Fruit fly (Drosophila melanogaster): Measurements from ENCODE around the gene nau.
A peak's percentile ranks its signal among the peaks of the same experiment; 100 is the strongest.

nau gene

dm6 chr3R:23728086-23728485 is 9.9 kb upstream of the nau start (continued):
- TF ChIP-seq dsx (GFP tag; optimal IDR thresholded peaks at IDR 0.05; ENCODE audit: poor library complexity, severe bottlenecking) (peak; percentile 46), Ets21C (GFP tag; optimal IDR thresholded peaks at IDR 0.05) (no peak), acj6 (GFP tag; optimal IDR thresholded peaks at IDR 0.05) (no peak), Gug (GFP tag; IDR thresholded peaks at IDR 0.05) (no peak), CG8632 (GFP tag; optimal IDR thresholded peaks at IDR 0.05) (no peak), CG8319 (GFP tag; optimal IDR thresholded peaks at IDR 0.05) (no peak), esn (GFP tag; optimal IDR thresholded peaks at IDR 0.05) (no peak), CG6276 (GFP tag; optimal IDR thresholded peaks at IDR 0.05) (peak; percentile 49), Hr39 (GFP tag; optimal IDR thresholded peaks at IDR 0.05) (no peak), cyc (GFP tag; optimal IDR thresholded peaks at IDR 0.05) (no peak), spab (GFP tag; optimal IDR thresholded peaks at IDR 0.05) (peak; percentile 6), dac (GFP tag; optimal IDR thresholded peaks at IDR 0.05) (no peak), CG3032 (tag; optimal IDR thresholded peaks at IDR 0.05) (peak; percentile 27), Blimp-1 (GFP tag; optimal IDR thresholded peaks at IDR 0.05) (no peak), Met (GFP tag; optimal IDR thresholded peaks at IDR 0.05) (no peak), fd85E (GFP tag; optimal IDR thresholded peaks at IDR 0.05) (no peak), CG32006 (GFP tag; optimal IDR thresholded peaks at IDR 0.05) (peak; percentile 21), CG6854 (GFP tag; optimal IDR thresholded peaks at IDR 0.05) (no peak), fd59A (GFP tag; optimal IDR thresholded peaks at IDR 0.05) (no peak), CG3919 (GFP tag; optimal IDR thresholded peaks at IDR 0.05) (no peak), Sox102F (GFP tag; optimal IDR thresholded peaks at IDR 0.05) (no peak), Lpt (GFP tag; optimal IDR thresholded peaks at IDR 0.05) (peak; percentile 10), CG6808 (GFP tag; optimal IDR thresholded peaks at IDR 0.05) (peak; percentile 65), CG11902 (GFP tag; optimal IDR thresholded peaks at IDR 0.05) (no peak), achi (GFP tag; optimal IDR thresholded peaks at IDR 0.05) (peak; percentile 10), Smox (GFP tag; optimal IDR thresholded peaks at IDR 0.05) (no peak), CG4318 (GFP tag; optimal IDR thresholded peaks at IDR 0.05) (no peak), topi (GFP tag; optimal IDR thresholded peaks at IDR 0.05) (no peak), CG16779 (tag; optimal IDR thresholded peaks at IDR 0.05) (peak; percentile 66), eg (GFP tag; IDR thresholded peaks at IDR 0.05) (peak; percentile 78), net (GFP tag; optimal IDR thresholded peaks at IDR 0.05) (peak; percentile 33), CG34406 (GFP tag; optimal IDR thresholded peaks at IDR 0.05) (no peak), OdsH (GFP tag; optimal IDR thresholded peaks at IDR 0.05) (no peak), vri (GFP tag; optimal IDR thresholded peaks at IDR 0.05) (no peak), CG9139 (GFP tag; optimal IDR thresholded peaks at IDR 0.05) (peak; percentile 61), CG31627 (GFP tag; optimal IDR thresholded peaks at IDR 0.05) (no peak), Eip75B (GFP tag; optimal IDR thresholded peaks at IDR 0.05) (peak; percentile 16), CG8119 (GFP tag; IDR thresholded peaks at IDR 0.05) (peak; percentile 74; the same call in 2 of the 3 replicates), salr (GFP tag; optimal IDR thresholded peaks at IDR 0.05) (no peak), CG15336 (GFP tag; IDR thresholded peaks at IDR 0.05) (peak; percentile 36; the same call in 1 of the 2 replicates), fkh (GFP tag; optimal IDR thresholded peaks at IDR 0.05) (peak; percentile 12)

- no peak for TF ChIP-seq achi (GFP tag; optimal IDR thresholded peaks at IDR 0.05)
- TF ChIP-seq ss (GFP tag; optimal IDR thresholded peaks at IDR 0.05): no peak
- no peak for TF ChIP-seq Sox14 (GFP tag; optimal IDR thresholded peaks at IDR 0.05)
- no peak for TF ChIP-seq CG16779 (tag; optimal IDR thresholded peaks at IDR 0.05)
- TF ChIP-seq dsx (GFP tag; optimal IDR thresholded peaks at IDR 0.05; ENCODE audit: poor library complexity, severe bottlenecking): no peak
- no peak for TF ChIP-seq fkh (GFP tag; optimal IDR thresholded peaks at IDR 0.05)
- TF ChIP-seq CG6854 (GFP tag; optimal IDR thresholded peaks at IDR 0.05): no peak
- no peak for TF ChIP-seq spab (GFP tag; optimal IDR thresholded peaks at IDR 0.05)
Observed at dm6 chr3R:23727657-23728056, 9.5 kb upstream of the nau start.
